Worm (Caenorhabditis elegans): Measurements from ENCODE around the gene F08D12.3.

F08D12.3 gene

DNA sequence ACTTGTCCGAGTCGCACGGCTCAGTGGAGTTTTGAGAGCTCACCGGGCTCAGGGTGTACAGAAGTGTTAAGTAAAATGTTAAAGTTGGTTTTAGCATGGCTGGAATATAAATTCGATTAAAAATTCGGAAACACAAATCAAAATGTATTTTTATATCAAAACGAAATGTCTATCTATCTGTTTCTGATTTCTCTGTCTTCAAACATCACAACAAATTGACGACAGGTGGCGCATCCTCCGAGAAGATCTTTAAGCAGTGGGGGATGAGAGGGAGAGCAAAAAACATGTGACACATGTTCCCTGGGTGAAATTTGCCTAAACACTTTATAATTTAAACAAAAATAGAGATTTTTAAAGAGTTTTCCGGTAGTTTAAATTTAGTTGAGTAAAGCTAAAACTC lies 10.3 kb upstream of the F08D12.3 start, which contains the start of gene F08D12.7:
Gene F08D12.7 (minus strand): TSS at position 101 of the 400 bp plus-strand sequence.
- TF ChIP-seq aly-2 (tag; optimal IDR thresholded peaks at IDR 0.05) (no peak), ama-1 (optimal IDR thresholded peaks at IDR 0.05) (no peak), nhr-12 (tag; optimal IDR thresholded peaks at IDR 0.05) (no peak), tbx-2 (tag; optimal IDR thresholded peaks at IDR 0.05) (no peak), nhr-77 (tag; optimal IDR thresholded peaks at IDR 0.05) (no peak), hmg-11 (tag; optimal IDR thresholded peaks at IDR 0.05) (no peak), fkh-2 (tag; optimal IDR thresholded peaks at IDR 0.05) (no peak), ceh-28 (tag; optimal IDR thresholded peaks at IDR 0.05) (no peak), egl-27 (tag; optimal IDR thresholded peaks at IDR 0.05) (no peak), egl-5 (tag; optimal IDR thresholded peaks at IDR 0.05) (no peak), pha-4 (tag; optimal IDR thresholded peaks at IDR 0.05) (no peak), elt-3 (tag; optimal IDR thresholded peaks at IDR 0.05) (no peak), skn-1 (tag; optimal IDR thresholded peaks at IDR 0.05) (no peak), elt-2 (tag; optimal IDR thresholded peaks at IDR 0.05) (no peak), lsy-12 (tag; optimal IDR thresholded peaks at IDR 0.05) (no peak), ceh-16 (tag; optimal IDR thresholded peaks at IDR 0.05) (no peak), jun-1 (tag; optimal IDR thresholded peaks at IDR 0.05) (no peak), ceh-82 (tag; optimal IDR thresholded peaks at IDR 0.05) (no peak), nhr-76 (tag; optimal IDR thresholded peaks at IDR 0.05) (no peak), lin-15B (tag; optimal IDR thresholded peaks at IDR 0.05) (no peak)

DNA sequence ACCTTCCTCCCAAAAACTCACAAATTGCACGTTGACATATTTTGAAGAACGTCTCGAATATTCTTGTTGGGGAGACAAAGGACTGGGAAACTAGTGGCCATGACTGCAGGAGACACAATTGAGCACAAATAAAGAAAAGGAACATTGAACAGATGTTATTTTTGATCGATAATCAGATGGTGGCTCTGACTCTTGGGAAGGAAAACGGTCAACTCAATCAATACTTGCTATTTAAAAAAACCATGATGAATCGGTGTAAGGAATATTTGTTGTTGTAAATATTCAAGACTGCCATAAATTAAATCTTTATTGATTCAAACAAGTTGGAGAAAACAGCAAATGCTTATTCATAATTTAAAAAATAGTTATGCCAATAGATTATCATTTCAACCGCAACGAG lies 8.6 kb upstream of the F08D12.3 start, which contains the start of gene fbxb-105:
Gene fbxb-105 (minus strand): TSS at position 101 of the 400 bp plus-strand sequence.
- TF ChIP-seq ztf-11 (tag; optimal IDR thresholded peaks at IDR 0.05): no peak
- no peak for TF ChIP-seq nhr-23 (tag; optimal IDR thresholded peaks at IDR 0.05)
- no peak for TF ChIP-seq ztf-4 (tag; optimal IDR thresholded peaks at IDR 0.05)

- TF ChIP-seq nhr-67 (tag; optimal IDR thresholded peaks at IDR 0.05) (no peak), nhr-76 (tag; optimal IDR thresholded peaks at IDR 0.05) (no peak), lsy-12 (tag; optimal IDR thresholded peaks at IDR 0.05) (no peak)
Measured at ce11 chrII:2772166-2772565, 7.2 kb upstream of the F08D12.3 start, which contains the start of gene sdz-10. TSS of gene sdz-10 (minus strand) at chrII:2772266.

DNA sequence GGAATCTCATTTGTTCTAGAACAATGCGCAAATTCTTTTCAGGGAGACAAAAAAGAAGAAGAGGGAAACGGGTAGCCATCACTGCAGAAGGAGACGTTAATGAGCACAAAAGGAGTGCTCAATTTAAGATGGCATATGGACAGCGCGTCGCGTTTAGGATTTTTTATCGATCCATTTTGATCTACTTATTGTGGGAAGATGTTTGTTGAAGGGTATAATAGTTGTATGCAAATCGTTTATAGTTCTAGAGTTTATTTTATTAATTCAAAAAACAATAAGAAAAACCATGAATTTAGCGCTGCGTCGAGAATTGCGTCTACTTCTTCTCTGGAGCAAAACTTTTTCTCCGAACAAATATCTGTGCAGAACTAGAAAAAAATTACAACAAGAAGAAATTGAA lies 5.8 kb upstream of the F08D12.3 start, which contains the start of gene sdz-9:
Gene sdz-9 (minus strand): TSS at position 101 of the 400 bp plus-strand sequence.
- TF ChIP-seq mdl-1 (tag; optimal IDR thresholded peaks at IDR 0.05) (no peak), ztf-11 (tag; optimal IDR thresholded peaks at IDR 0.05) (no peak), aly-2 (tag; optimal IDR thresholded peaks at IDR 0.05) (no peak), lin-15B (tag; optimal IDR thresholded peaks at IDR 0.05) (no peak), nhr-77 (tag; optimal IDR thresholded peaks at IDR 0.05) (no peak), mml-1 (tag; optimal IDR thresholded peaks at IDR 0.05) (no peak), snpc-4 (tag; optimal IDR thresholded peaks at IDR 0.05) (no peak), skn-1 (tag; optimal IDR thresholded peaks at IDR 0.05) (no peak), nhr-237 (tag; optimal IDR thresholded peaks at IDR 0.05) (no peak), elt-3 (tag; optimal IDR thresholded peaks at IDR 0.05) (no peak), lsy-12 (tag; optimal IDR thresholded peaks at IDR 0.05) (no peak), nhr-28 (tag; optimal IDR thresholded peaks at IDR 0.05) (no peak), egl-5 (tag; optimal IDR thresholded peaks at IDR 0.05) (no peak), lin-39 (tag; optimal IDR thresholded peaks at IDR 0.05) (no peak)

DNA sequence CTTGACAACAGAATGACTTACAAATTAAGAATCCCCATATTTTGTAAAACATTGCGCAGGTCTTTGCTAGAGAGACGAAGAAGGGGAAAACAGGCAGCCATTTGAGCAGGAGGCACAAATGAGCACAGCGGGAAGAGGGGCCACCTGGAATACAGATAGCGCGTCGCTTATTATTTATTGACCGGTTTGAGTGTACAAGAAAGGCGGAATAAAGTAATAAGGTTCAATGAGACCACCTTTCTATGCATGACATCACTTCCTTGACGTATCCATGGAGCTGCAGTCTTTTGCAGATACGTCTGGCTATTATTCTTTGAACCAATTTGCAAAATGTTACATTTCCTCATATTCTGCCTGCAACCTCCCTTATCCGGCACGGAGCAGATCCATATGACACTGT lies 4.4 kb upstream of the F08D12.3 start, which contains the start of gene fbxb-111:
Gene fbxb-111 (minus strand): TSS at position 101 of the 400 bp plus-strand sequence.
- TF ChIP-seq nhr-11 (tag; optimal IDR thresholded peaks at IDR 0.05) (no peak), hmg-11 (tag; optimal IDR thresholded peaks at IDR 0.05) (no peak), nhr-25 (tag; optimal IDR thresholded peaks at IDR 0.05) (no peak), pqm-1 (tag; optimal IDR thresholded peaks at IDR 0.05) (no peak)

ce11 chrII:2777846-2778245 lies 1.5 kb upstream of the F08D12.3 start, which contains the start of gene F08D12.4:
TSS of gene F08D12.4 (plus strand) at chrII:2778146.
- no peak for TF ChIP-seq ceh-82 (tag; optimal IDR thresholded peaks at IDR 0.05)
- TF ChIP-seq zag-1 (tag; optimal IDR thresholded peaks at IDR 0.05): no peak
- no peak for TF ChIP-seq snpc-4 (tag; optimal IDR thresholded peaks at IDR 0.05)
- no peak for TF ChIP-seq nfya-1 (tag; optimal IDR thresholded peaks at IDR 0.05; ENCODE audit: insufficient read depth)
- no peak for TF ChIP-seq ztf-4 (tag; optimal IDR thresholded peaks at IDR 0.05)
- TF ChIP-seq nhr-12 (tag; optimal IDR thresholded peaks at IDR 0.05): no peak
- no peak for TF ChIP-seq egl-5 (tag; optimal IDR thresholded peaks at IDR 0.05)
- no peak for TF ChIP-seq mdl-1 (tag; optimal IDR thresholded peaks at IDR 0.05)
- TF ChIP-seq elt-3 (tag; optimal IDR thresholded peaks at IDR 0.05): no peak
- no peak for TF ChIP-seq nhr-25 (tag; optimal IDR thresholded peaks at IDR 0.05)
- TF ChIP-seq mml-1 (tag; optimal IDR thresholded peaks at IDR 0.05): no peak
- TF ChIP-seq nhr-67 (tag; optimal IDR thresholded peaks at IDR 0.05): no peak
- no peak for TF ChIP-seq nhr-23 (tag; optimal IDR thresholded peaks at IDR 0.05)
- TF ChIP-seq lin-39 (tag; optimal IDR thresholded peaks at IDR 0.05): no peak
- TF ChIP-seq nhr-28 (tag; optimal IDR thresholded peaks at IDR 0.05): no peak
